Fruit fly (Drosophila melanogaster) whole organism, prepupa: ENCODE data around the gene CG31827.

Experiments
- Blimp-1 ChIP-seq: fragments of 200-800 bp; sonication (Bioruptor generic); optimal IDR thresholded peaks from 3 replicates; lab custom pipeline; 2017; ENCODE audit warnings: missing biosample characterization, missing genetic modification characterization, mild to moderate bottlenecking, moderate library complexity, missing genetic modification reagents
- CG11294 ChIP-seq: fragments of 200-800 bp; sonication (Bioruptor generic); IDR thresholded peaks from 2 replicates; pipeline ENCODE4 v1.3.6; 2022; ENCODE audit warnings: missing biosample characterization, missing genetic modification characterization
- CG4318 ChIP-seq: fragments of 200-800 bp; sonication (Bioruptor generic); optimal IDR thresholded peaks from 3 replicates; lab custom pipeline; 2017; ENCODE audit warnings: missing biosample characterization, mild to moderate bottlenecking, missing genetic modification characterization
- CG6792 ChIP-seq: fragments of 200-800 bp; sonication (Bioruptor generic); optimal IDR thresholded peaks from 3 replicates; lab custom pipeline; 2016; ENCODE audit warnings: missing biosample characterization, missing genetic modification characterization
- CG6808 ChIP-seq: fragments of 200-800 bp; sonication (Bioruptor generic); optimal IDR thresholded peaks from 3 replicates; lab custom pipeline; 2017; ENCODE audit warnings: missing biosample characterization, missing genetic modification characterization, mild to moderate bottlenecking, moderate library complexity, missing genetic modification reagents
- CG6854 ChIP-seq: fragments of 200-800 bp; sonication (Bioruptor generic); optimal IDR thresholded peaks from 2 replicates; lab custom pipeline; 2017; ENCODE audit warnings: missing biosample characterization, mild to moderate bottlenecking, missing genetic modification characterization
- Ets21C ChIP-seq: fragments of 200-800 bp; sonication (Bioruptor generic); optimal IDR thresholded peaks from 3 replicates; lab custom pipeline; 2016; ENCODE audit warnings: missing biosample characterization, missing genetic modification characterization
- Ets96B ChIP-seq: fragments of 200-800 bp; optimal IDR thresholded peaks from 2 replicates; lab custom pipeline; 2019; ENCODE audit warnings: missing biosample characterization, mild to moderate bottlenecking, missing genetic modification characterization, moderate library complexity
- Gug ChIP-seq: fragments of 200-800 bp; sonication (Bioruptor generic); IDR thresholded peaks from 2 replicates; pipeline ENCODE4 v1.3.6; 2022; ENCODE audit warnings: missing biosample characterization, missing genetic modification characterization
- Hr39 ChIP-seq: fragments of 200-800 bp; sonication (Bioruptor generic); optimal IDR thresholded peaks from 2 replicates; lab custom pipeline; 2016; ENCODE audit warnings: missing biosample characterization, missing genetic modification characterization
- OdsH ChIP-seq: fragments of 200-800 bp; sonication (Bioruptor generic); optimal IDR thresholded peaks from 3 replicates; lab custom pipeline; 2016; ENCODE audit warnings: missing biosample characterization, missing genetic modification characterization
- pdm3 ChIP-seq: fragments of 200-800 bp; sonication (Bioruptor generic); optimal IDR thresholded peaks from 3 replicates; lab custom pipeline; 2016; ENCODE audit warnings: missing biosample characterization, missing genetic modification characterization

- TF ChIP-seq CG11294 (no peak), Blimp-1 (GFP tag; lab: Kevin White, UChicago) (no peak), Gug (GFP tag; lab: Robert Waterston, UW) (no peak), CG6808 (no peak), Ets96B (tag; lab: Kevin White, UChicago) (no peak), pdm3 (GFP tag; lab: Kevin White, UChicago) (no peak), CG6854 (GFP tag; lab: Kevin White, UChicago) (no peak), OdsH (GFP tag; lab: Kevin White, UChicago) (no peak), CG6792 (GFP tag; lab: Kevin White, UChicago) (no peak), Ets21C (no peak), CG4318 (GFP tag; lab: Kevin White, UChicago) (no peak), Hr39 (GFP tag; lab: Kevin White, UChicago) (no peak)
Measured at dm6 chr2L:15731687-15732086, 26.7 kb downstream of the CG31827 start.
